Fruit fly (Drosophila melanogaster) whole organism, embryonic: ENCODE data around the gene CG5388.
A peak's percentile ranks its signal among the peaks of the same experiment; 100 is the strongest.

Experiments used
- Ada2b ChIP-seq: fragments of 200-800 bp; sonication (Bioruptor generic); IDR thresholded peaks from 2 replicates; pipeline ENCODE4 v1.3.6; 2022; ENCODE audit warnings: missing biosample characterization, missing genetic modification characterization
- CG10366 ChIP-seq: fragments of 200-800 bp; sonication (Bioruptor generic); IDR thresholded peaks from 2 replicates; pipeline ENCODE4 v1.3.6; 2022; ENCODE audit warnings: missing biosample characterization, missing genetic modification characterization
- CG11696 ChIP-seq: fragments of 200-800 bp; sonication (Bioruptor generic); IDR thresholded peaks from 2 replicates; pipeline ENCODE4 v1.3.6; 2022; ENCODE audit warnings: missing biosample characterization, missing genetic modification characterization
- CG12104 ChIP-seq: fragments of 200-800 bp; sonication (Bioruptor generic); optimal IDR thresholded peaks from 3 replicates; lab custom pipeline; 2016; ENCODE audit warnings: missing biosample characterization, missing genetic modification characterization
- CG13775 ChIP-seq: fragments of 200-800 bp; sonication (Bioruptor generic); optimal IDR thresholded peaks from 3 replicates; lab custom pipeline; 2017; ENCODE audit warnings: missing biosample characterization, mild to moderate bottlenecking, missing genetic modification characterization
- CG1647 ChIP-seq: fragments of 200-800 bp; sonication (Bioruptor generic); optimal IDR thresholded peaks from 3 replicates; lab custom pipeline; 2016; ENCODE audit warnings: missing biosample characterization, missing genetic modification characterization
- CG16779 ChIP-seq: fragments of 200-800 bp; sonication (Bioruptor generic); IDR thresholded peaks from 2 replicates; pipeline ENCODE4 v1.3.6; 2022; ENCODE audit warnings: missing biosample characterization, missing genetic modification characterization
- CG17186 ChIP-seq: fragments of 200-800 bp; sonication (Bioruptor generic); optimal IDR thresholded peaks from 3 replicates; lab custom pipeline; 2017; ENCODE audit warnings: missing biosample characterization, missing genetic modification reagents, missing genetic modification characterization
- CG18262 ChIP-seq: fragments of 200-800 bp; optimal IDR thresholded peaks from 3 replicates; lab custom pipeline; 2019; ENCODE audit warnings: missing biosample characterization, mild to moderate bottlenecking, missing genetic modification characterization, moderate library complexity
- CG18599 ChIP-seq: fragments of 200-800 bp; sonication (Bioruptor generic); optimal IDR thresholded peaks from 3 replicates; lab custom pipeline; 2017; ENCODE audit warnings: missing biosample characterization, missing genetic modification characterization, mild to moderate bottlenecking, moderate library complexity, missing genetic modification reagents
- CG2120 ChIP-seq: fragments of 200-800 bp; sonication (Bioruptor generic); optimal IDR thresholded peaks from 3 replicates; lab custom pipeline; 2016; ENCODE audit warnings: missing biosample characterization, missing genetic modification characterization
- CG2199 ChIP-seq: fragments of 200-800 bp; sonication (Bioruptor generic); IDR thresholded peaks from 3 replicates; pipeline ENCODE4 v1.3.6; 2022; ENCODE audit warnings: missing biosample characterization, missing genetic modification characterization
- CG2678 ChIP-seq: fragments of 200-800 bp; sonication (Bioruptor generic); optimal IDR thresholded peaks from 3 replicates; lab custom pipeline; 2019; ENCODE audit warnings: missing biosample characterization, mild to moderate bottlenecking, missing genetic modification characterization, moderate library complexity
- CG31388 ChIP-seq: fragments of 200-800 bp; sonication (Bioruptor generic); optimal IDR thresholded peaks from 2 replicates; lab custom pipeline; 2016; ENCODE audit warnings: missing biosample characterization, missing genetic modification characterization
- CG34376 ChIP-seq: fragments of 200-800 bp; sonication (Bioruptor generic); optimal IDR thresholded peaks from 2 replicates; lab custom pipeline; 2018; ENCODE audit warnings: missing biosample characterization, mild to moderate bottlenecking, missing genetic modification characterization
- CG34422 ChIP-seq: fragments of 200-800 bp; sonication (Bioruptor generic); IDR thresholded peaks from 3 replicates; pipeline ENCODE4 v1.3.6; 2022; ENCODE audit warnings: missing biosample characterization, missing genetic modification characterization
- CG4707 ChIP-seq: fragments of 200-800 bp; sonication (Bioruptor generic); optimal IDR thresholded peaks from 2 replicates; lab custom pipeline; 2018; ENCODE audit warnings: missing biosample characterization, mild to moderate bottlenecking, missing genetic modification characterization, moderate library complexity
- CG6272 ChIP-seq: fragments of 200-800 bp; sonication (Bioruptor generic); IDR thresholded peaks from 2 replicates; pipeline ENCODE4 v1.3.6; 2022; ENCODE audit warnings: missing biosample characterization, missing genetic modification characterization
- CG6689 ChIP-seq: fragments of 200-800 bp; sonication (Bioruptor generic); IDR thresholded peaks from 2 replicates; pipeline ENCODE4 v1.3.6; 2022; ENCODE audit warnings: missing biosample characterization, missing genetic modification characterization
- CG7963 ChIP-seq: fragments of 200-800 bp; sonication (Bioruptor generic); IDR thresholded peaks from 3 replicates; pipeline ENCODE4 v1.3.6; 2022; ENCODE audit warnings: missing biosample characterization, missing genetic modification characterization; ENCODE audit not compliant: partially characterized antibody
- CG8290 ChIP-seq, 3 experiments: fragments of 200-800 bp; sonication (Bioruptor generic); optimal IDR thresholded peaks; 2 replicates each; lab custom pipeline; 2016 to 2019; ENCODE audit warnings: missing biosample characterization in 3 of 3, missing genetic modification characterization in 3 of 3, mild to moderate bottlenecking in 2 of 3, moderate library complexity in 1 of 3
- CkIIα-i1 ChIP-seq: fragments of 200-800 bp; sonication (Bioruptor generic); IDR thresholded peaks from 2 replicates; pipeline ENCODE4 v1.3.6; 2022; ENCODE audit warnings: missing biosample characterization, missing genetic modification characterization
- Dfd ChIP-seq, 2 experiments: fragments of >200 bp; optimal IDR thresholded peaks; 2 replicates each; lab custom pipeline; 2017; ENCODE audit warnings: missing biosample characterization in 2 of 2, missing genetic modification characterization in 2 of 2
- Ets65A ChIP-seq: fragments of 200-800 bp; sonication (Bioruptor generic); peaks from one replicate; lab custom pipeline; 2016; ENCODE audit warnings: missing biosample characterization, missing genetic modification characterization
- Fer3 ChIP-seq: fragments of 200-800 bp; sonication (Bioruptor generic); optimal IDR thresholded peaks from 2 replicates; lab custom pipeline; 2018; ENCODE audit warnings: missing biosample characterization, mild to moderate bottlenecking, missing genetic modification characterization, moderate library complexity
- Gug ChIP-seq: fragments of 200-800 bp; sonication (Bioruptor generic); IDR thresholded peaks from 4 replicates; pipeline ENCODE4 v1.3.6; 2022; ENCODE audit warnings: missing biosample characterization, missing genetic modification characterization
- HmgD ChIP-seq: fragments of 200-800 bp; sonication (Bioruptor generic); optimal IDR thresholded peaks from 3 replicates; lab custom pipeline; 2016; ENCODE audit warnings: missing biosample characterization, missing genetic modification characterization
- Hmr ChIP-seq: fragments of 200-800 bp; sonication (Bioruptor generic); optimal IDR thresholded peaks from 3 replicates; lab custom pipeline; 2017; ENCODE audit warnings: mild to moderate bottlenecking, missing biosample characterization, missing genetic modification reagents, missing genetic modification characterization
- Lim3 ChIP-seq: fragments of 200-800 bp; sonication (Bioruptor generic); IDR thresholded peaks from 2 replicates; pipeline ENCODE4 v1.3.6; 2022; ENCODE audit warnings: missing biosample characterization, missing genetic modification characterization
- Nf-YB ChIP-seq: fragments of 200-800 bp; sonication (Bioruptor generic); optimal IDR thresholded peaks from 3 replicates; lab custom pipeline; 2019; ENCODE audit warnings: missing biosample characterization, mild to moderate bottlenecking, missing genetic modification characterization, moderate library complexity
- Ptx1 ChIP-seq: fragments of 200-800 bp; sonication (Bioruptor generic); IDR thresholded peaks from 2 replicates; pipeline ENCODE4 v1.3.6; 2022; ENCODE audit warnings: missing biosample characterization, missing genetic modification characterization
- ash1 ChIP-seq: fragments of 200-800 bp; sonication (Bioruptor generic); optimal IDR thresholded peaks from 2 replicates; lab custom pipeline; 2018; ENCODE audit warnings: missing biosample characterization, mild to moderate bottlenecking, missing genetic modification characterization
- btn ChIP-seq: fragments of 200-800 bp; sonication (Bioruptor generic); optimal IDR thresholded peaks from 2 replicates; lab custom pipeline; 2016; ENCODE audit warnings: missing biosample characterization, missing genetic modification characterization
- corto ChIP-seq: fragments of 200-800 bp; sonication (Bioruptor generic); optimal IDR thresholded peaks from 2 replicates; lab custom pipeline; 2016; ENCODE audit warnings: missing biosample characterization, mild to moderate bottlenecking, missing genetic modification characterization, moderate library complexity
- ems ChIP-seq: fragments of 200-800 bp; sonication (Bioruptor generic); optimal IDR thresholded peaks from 3 replicates; lab custom pipeline; 2016; ENCODE audit warnings: missing biosample characterization, missing genetic modification characterization
- esg ChIP-seq: fragments of 200-800 bp; sonication (Bioruptor generic); conservative IDR thresholded peaks from 2 replicates; pipeline ENCODE4 v1.3.6; 2022; ENCODE audit warnings: missing biosample characterization, missing genetic modification characterization
- fd96Cb ChIP-seq: fragments of 200-800 bp; sonication (Bioruptor generic); optimal IDR thresholded peaks from 2 replicates; lab custom pipeline; 2018; ENCODE audit warnings: missing biosample characterization, mild to moderate bottlenecking, missing genetic modification characterization, moderate library complexity
- jumu ChIP-seq: fragments of 200-800 bp; sonication (Bioruptor generic); optimal IDR thresholded peaks from 3 replicates; lab custom pipeline; 2016; ENCODE audit warnings: missing biosample characterization, missing genetic modification characterization
- lbe ChIP-seq: fragments of 200-800 bp; sonication (Bioruptor generic); optimal IDR thresholded peaks from 2 replicates; lab custom pipeline; 2016; ENCODE audit warnings: missing biosample characterization, mild to moderate bottlenecking, missing genetic modification characterization
- lilli ChIP-seq: fragments of 200-800 bp; sonication (Bioruptor generic); optimal IDR thresholded peaks from 3 replicates; lab custom pipeline; 2016; ENCODE audit warnings: missing biosample characterization, missing genetic modification characterization
- maf-S ChIP-seq: fragments of 200-800 bp; sonication (Bioruptor generic); optimal IDR thresholded peaks from 2 replicates; lab custom pipeline; 2016; ENCODE audit warnings: missing biosample characterization, missing genetic modification characterization
- mam ChIP-seq: fragments of 200-800 bp; sonication (Bioruptor generic); optimal IDR thresholded peaks from 3 replicates; lab custom pipeline; 2016; ENCODE audit warnings: missing biosample characterization, missing genetic modification characterization
- mld ChIP-seq: fragments of 200-800 bp; sonication (Bioruptor generic); IDR thresholded peaks from 3 replicates; pipeline ENCODE4 v1.3.6; 2022; ENCODE audit warnings: missing biosample characterization, missing genetic modification characterization; ENCODE audit not compliant: partially characterized antibody
- pzg ChIP-seq: fragments of 200-800 bp; sonication (Bioruptor generic); optimal IDR thresholded peaks from 3 replicates; lab custom pipeline; 2018; ENCODE audit warnings: missing biosample characterization, mild to moderate bottlenecking, missing genetic modification characterization, moderate library complexity
- row ChIP-seq: fragments of 200-800 bp; sonication (Bioruptor generic); IDR thresholded peaks from 3 replicates; pipeline ENCODE4 v1.3.6; 2022; ENCODE audit warnings: missing biosample characterization, missing genetic modification characterization
- sc ChIP-seq, 3 experiments: fragments of >200 bp in 2 of 3; fragments of 200-800 bp in 1 of 3; sonication (Bioruptor generic) in 1 of 3; optimal IDR thresholded peaks; 2 replicates in 2 of 3; 3 replicates in 1 of 3; lab custom pipeline; 2017; ENCODE audit warnings: mild to moderate bottlenecking in 1 of 3, missing biosample characterization in 1 of 3, missing genetic modification characterization in 1 of 3, missing genetic modification reagents in 1 of 3
- sima ChIP-seq: fragments of 200-800 bp; sonication (Bioruptor generic); optimal IDR thresholded peaks from 2 replicates; lab custom pipeline; 2016; ENCODE audit warnings: missing biosample characterization, missing genetic modification characterization
- tin ChIP-seq: fragments of 200-800 bp; sonication (Bioruptor generic); optimal IDR thresholded peaks from 3 replicates; lab custom pipeline; 2016; ENCODE audit warnings: missing biosample characterization, missing genetic modification characterization
- tio ChIP-seq: fragments of 200-800 bp; sonication (Bioruptor generic); optimal IDR thresholded peaks from 2 replicates; lab custom pipeline; 2017; ENCODE audit warnings: missing biosample characterization, missing genetic modification characterization, inconsistent platforms
- tup ChIP-seq: fragments of 200-800 bp; sonication (Bioruptor generic); optimal IDR thresholded peaks from 2 replicates; lab custom pipeline; 2016; ENCODE audit warnings: missing biosample characterization, mild to moderate bottlenecking, missing genetic modification characterization, moderate library complexity

Gene CG5388

dm6 chr3R:22358810-22359209 lies 18.7 kb upstream of the CG5388 start (continued):
- TF ChIP-seq lbe, result peak; percentile 65
- no peak for TF ChIP-seq Ets65A
- TF ChIP-seq mld (GFP tag; lab: Robert Waterston, UW), result no peak
- peak; percentile 33; the same call in 1 of the 4 replicates for TF ChIP-seq Gug (GFP tag; lab: Robert Waterston, UW)
- TF ChIP-seq pzg, result no peak
- peak; percentile 1 for TF ChIP-seq CG34376
- TF ChIP-seq CG6689 (GFP tag; lab: Robert Waterston, UW), result peak; percentile 81
- TF ChIP-seq row (GFP tag; lab: Robert Waterston, UW), result peak; percentile 67; the same call in 2 of the 3 replicates
- TF ChIP-seq esg (GFP tag; lab: Robert Waterston, UW), result peak; percentile 24; the same call in 1 of the 2 replicates
- peak; percentile 54 for TF ChIP-seq CG17186 (GFP tag; lab: Kevin White, UChicago)
- peak; percentile 56 for TF ChIP-seq ems (GFP tag; lab: Kevin White, UChicago)
- peak; percentile 62; the same call in 1 of the 3 replicates for TF ChIP-seq CG34422 (GFP tag; lab: Robert Waterston, UW)
- TF ChIP-seq sima (GFP tag; lab: Kevin White, UChicago), result no peak
- no peak for TF ChIP-seq Dfd (GFP tag; optimal IDR thresholded peaks at IDR 0.05; lab: Kevin White, UChicago)
- TF ChIP-seq CG6272, result peak; percentile 55
- TF ChIP-seq CG4707 (GFP tag; lab: Kevin White, UChicago), result peak; percentile 67
- peak; percentile 59 for TF ChIP-seq Nf-YB (GFP tag; lab: Kevin White, UChicago)
- peak; percentile 78 for TF ChIP-seq CG12104
- TF ChIP-seq Lim3 (GFP tag; lab: Robert Waterston, UW), result no peak
- peak; percentile 49 for TF ChIP-seq tin (GFP tag; lab: Kevin White, UChicago)
- peak; percentile 67 for TF ChIP-seq tup (GFP tag; lab: Kevin White, UChicago)
- no peak for TF ChIP-seq ash1 (GFP tag; lab: Kevin White, UChicago)
- no peak for TF ChIP-seq jumu (GFP tag; lab: Kevin White, UChicago)
- peak; percentile 20 for TF ChIP-seq HmgD (GFP tag; lab: Kevin White, UChicago)
- TF ChIP-seq mam (GFP tag; lab: Kevin White, UChicago), result no peak
- TF ChIP-seq CG31388 (GFP tag; lab: Kevin White, UChicago), result peak; percentile 13
- TF ChIP-seq CG13775, result peak; percentile 44
- TF ChIP-seq CG1647 (GFP tag; lab: Kevin White, UChicago), result peak; percentile 20

dm6 chr3R:22357942-22358341 lies 17.8 kb upstream of the CG5388 start:
- TF ChIP-seq CG16779 (GFP tag; lab: Robert Waterston, UW) (no peak), Ada2b (GFP tag; lab: Robert Waterston, UW) (peak; percentile 10; the same call in 1 of the 2 replicates), CG18599 (GFP tag; lab: Kevin White, UChicago) (peak; percentile 21), lilli (peak; percentile 19), CG34376 (no peak), maf-S (GFP tag; lab: Kevin White, UChicago) (no peak), corto (GFP tag; lab: Kevin White, UChicago) (no peak), sc (optimal IDR thresholded peaks at IDR 0.05; lab: Kevin White, UChicago) (no peak), sc (GFP tag; optimal IDR thresholded peaks at IDR 0.05; lab: Kevin White, UChicago) (no peak), CG7963 (GFP tag; lab: Robert Waterston, UW) (no peak), CG8290 (GFP tag; optimal IDR thresholded peaks at IDR 0.05; lab: Kevin White, UChicago) (no peak), CG8290 (tag; optimal IDR thresholded peaks at IDR 0.05; lab: Kevin White, UChicago) (peak in 1 of 2 experiments; percentile 20), CG17186 (GFP tag; lab: Kevin White, UChicago) (no peak), btn (no peak), Ptx1 (GFP tag; lab: Robert Waterston, UW) (0 out of 2 replicates have a peak, but pooled peaks have one; percentile 7), CG10366 (GFP tag; lab: Robert Waterston, UW) (no peak), CG2678 (tag; lab: Kevin White, UChicago) (peak; percentile 12), Hmr (GFP tag; lab: Kevin White, UChicago) (peak; percentile 22), CG18262 (tag; lab: Kevin White, UChicago) (no peak), Fer3 (tag; lab: Kevin White, UChicago) (peak; percentile 18), Ets65A (peak; percentile 45), CG2120 (GFP tag; lab: Kevin White, UChicago) (peak; percentile 0), CG11696 (GFP tag; lab: Robert Waterston, UW) (0 out of 2 replicates have a peak, but pooled peaks have one; percentile 56), CG2199 (GFP tag; lab: Robert Waterston, UW) (no peak), fd96Cb (no peak), CkIIα-i1 (GFP tag; lab: Robert Waterston, UW) (no peak), Lim3 (GFP tag; lab: Robert Waterston, UW) (no peak), tio (GFP tag; lab: Kevin White, UChicago) (peak; percentile 22)
